Fruit fly (Drosophila melanogaster) whole organism, prepupa: ENCODE results near the gene PIG-H.

ENCODE experiments used
- CG10669 ChIP-seq: fragments of 200-800 bp; sonication (Bioruptor generic); optimal IDR thresholded peaks from 3 replicates; lab custom pipeline; 2018; ENCODE audit warnings: missing biosample characterization, mild to moderate bottlenecking, missing genetic modification characterization, moderate library complexity
- CG9139 ChIP-seq: fragments of 200-800 bp; sonication (Bioruptor generic); optimal IDR thresholded peaks from 3 replicates; lab custom pipeline; 2017; ENCODE audit warnings: missing biosample characterization, mild to moderate bottlenecking, missing genetic modification characterization
- fd85E ChIP-seq: fragments of 200-800 bp; sonication (Bioruptor generic); optimal IDR thresholded peaks from 3 replicates; lab custom pipeline; 2016; ENCODE audit warnings: missing biosample characterization, missing genetic modification characterization

- no peak for TF ChIP-seq CG9139
- TF ChIP-seq fd85E (GFP tag; lab: Kevin White, UChicago): no peak
- no peak for TF ChIP-seq CG10669 (GFP tag; lab: Kevin White, UChicago)
Observed at dm6 chr3R:7966544-7967264, 32.9 kb upstream of the PIG-H start.
